Fruit fly (Drosophila melanogaster): Measurements from ENCODE around the gene Nfs1.

Nfs1 gene

DNA sequence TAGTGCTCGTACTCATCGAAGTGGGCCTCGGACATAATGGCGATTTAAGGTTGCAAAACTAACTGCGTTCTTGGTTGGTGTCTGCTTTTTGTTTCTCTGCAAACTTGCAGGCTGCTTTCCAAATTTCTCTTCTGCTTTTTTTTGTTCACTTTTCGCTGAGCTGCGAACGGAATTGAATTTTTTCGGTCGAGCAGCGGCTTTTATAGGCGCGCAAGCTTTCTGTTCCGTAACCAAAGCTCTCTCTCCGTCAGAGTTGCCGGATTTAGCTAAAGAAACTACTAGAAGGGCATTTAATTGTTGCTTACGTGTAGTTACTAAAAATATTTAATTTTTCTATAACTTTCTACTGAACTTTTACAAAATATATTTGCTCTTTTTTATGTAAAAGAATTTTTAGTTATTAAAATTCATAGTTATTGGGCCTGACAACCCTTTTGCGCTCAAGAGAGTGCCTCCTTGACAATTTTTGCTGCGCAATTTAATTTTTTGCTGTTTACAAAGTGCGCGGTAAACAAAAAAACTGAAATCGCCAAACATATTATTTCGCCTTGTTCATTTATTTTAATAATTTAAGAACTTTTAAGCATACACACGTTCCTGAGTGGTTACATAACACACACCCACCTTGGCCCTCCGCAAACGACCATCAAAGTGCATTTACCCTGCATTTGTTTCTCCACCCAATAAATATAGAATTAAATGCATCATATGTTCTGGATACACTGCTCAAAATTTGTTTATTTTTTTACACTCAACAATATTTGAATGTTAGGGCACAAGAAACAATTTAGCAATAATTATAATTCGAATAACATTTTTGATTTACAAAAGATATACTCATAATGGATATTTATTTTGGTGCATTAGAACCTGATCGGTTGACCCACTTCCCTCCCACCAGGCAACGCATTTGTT is 46.7 kb downstream of the Nfs1 start, which contains the start of gene CG6770 (continued):
- TF ChIP-seq caup (GFP tag; optimal IDR thresholded peaks at IDR 0.05; ENCODE audit: severe bottlenecking) (peak; percentile 91), pb (GFP tag; optimal IDR thresholded peaks at IDR 0.05) (no peak), zfh1 (GFP tag; IDR thresholded peaks at IDR 0.05) (peak; percentile 85), CG18599 (GFP tag; optimal IDR thresholded peaks at IDR 0.05) (peak; percentile 92), sob (GFP tag; IDR thresholded peaks at IDR 0.05) (peak; percentile 88), bab2 (GFP tag; optimal IDR thresholded peaks at IDR 0.05) (peak; percentile 37), CG10209 (GFP tag; optimal IDR thresholded peaks at IDR 0.05) (peak; percentile 73), CG5953 (GFP tag; IDR thresholded peaks at IDR 0.05) (peak; percentile 69), CG6654 (GFP tag; optimal IDR thresholded peaks at IDR 0.05) (no peak), CG18262 (tag; optimal IDR thresholded peaks at IDR 0.05) (peak; percentile 68), CG1529 (GFP tag; optimal IDR thresholded peaks at IDR 0.05) (peak; percentile 56), zf30C (GFP tag; optimal IDR thresholded peaks at IDR 0.05) (peak; percentile 28), HLH54F (GFP tag; optimal IDR thresholded peaks at IDR 0.05) (peak; percentile 39), ap (GFP tag; IDR thresholded peaks at IDR 0.05) (peak; percentile 78), Myb (GFP tag; optimal IDR thresholded peaks at IDR 0.05) (peak; percentile 14), CG10366 (GFP tag; IDR thresholded peaks at IDR 0.05) (peak; percentile 87), CG1792 (GFP tag; optimal IDR thresholded peaks at IDR 0.05) (peak; percentile 4), CG9797 (GFP tag; optimal IDR thresholded peaks at IDR 0.05) (no peak), CG2678 (tag; optimal IDR thresholded peaks at IDR 0.05) (peak; percentile 92), CG1024 (GFP tag; IDR thresholded peaks at IDR 0.05) (no peak; the same call in none of the 2 replicates), Dip3 (GFP tag; optimal IDR thresholded peaks at IDR 0.05) (peak; percentile 26), Sin3A (optimal IDR thresholded peaks at IDR 0.05) (no peak), HLH3B (GFP tag; IDR thresholded peaks at IDR 0.05) (peak; percentile 81), seq (GFP tag; IDR thresholded peaks at IDR 0.05) (peak; percentile 84), ind (GFP tag; optimal IDR thresholded peaks at IDR 0.05) (peak; percentile 57), CG17186 (GFP tag; optimal IDR thresholded peaks at IDR 0.05) (no peak), CG7928 (GFP tag; optimal IDR thresholded peaks at IDR 0.05) (peak; percentile 53), jing (GFP tag; optimal IDR thresholded peaks at IDR 0.05) (no peak), rib (GFP tag; IDR thresholded peaks at IDR 0.05) (peak; percentile 78; the same call in 1 of the 2 replicates), chif (GFP tag; optimal IDR thresholded peaks at IDR 0.05) (peak in 1 of 2 experiments; percentile 19), ttk (GFP tag; IDR thresholded peaks at IDR 0.05) (peak; percentile 81), nau (GFP tag; optimal IDR thresholded peaks at IDR 0.05) (peak; percentile 64), CG7963 (GFP tag; IDR thresholded peaks at IDR 0.05; ENCODE audit: partially characterized antibody) (peak; percentile 35; the same call in 1 of the 3 replicates), al (GFP tag; IDR thresholded peaks at IDR 0.05) (peak; percentile 77), CG8281 (tag; optimal IDR thresholded peaks at IDR 0.05) (peak; percentile 14), scrt (GFP tag; optimal IDR thresholded peaks at IDR 0.05) (peak; percentile 87), stwl (tag; optimal IDR thresholded peaks at IDR 0.05) (no peak), MESR4 (GFP tag; optimal IDR thresholded peaks at IDR 0.05) (no peak), Optix (GFP tag; IDR thresholded peaks at IDR 0.05) (peak; percentile 62; the same call in 2 of the 3 replicates), CG6689 (GFP tag; IDR thresholded peaks at IDR 0.05) (peak; percentile 87), prd (optimal IDR thresholded peaks at IDR 0.05) (no peak), prd (GFP tag; IDR thresholded peaks at IDR 0.05) (peak; percentile 93), Abd-B (GFP tag; optimal IDR thresholded peaks at IDR 0.05) (no peak), Hr78 (GFP tag; optimal IDR thresholded peaks at IDR 0.05) (peak in 1 of 2 experiments; percentile 33), pum (GFP tag; optimal IDR thresholded peaks at IDR 0.05) (no peak), amos (GFP tag; IDR thresholded peaks at IDR 0.05; ENCODE audit: partially characterized antibody) (no peak; the same call in 1 of the 2 replicates), CG13287 (GFP tag; IDR thresholded peaks at IDR 0.05; ENCODE audit: partially characterized antibody) (peak; percentile 28; the same call in 1 of the 2 replicates), wek (GFP tag; optimal IDR thresholded peaks at IDR 0.05) (no peak)

All from whole organism, embryonic.